Worm (Caenorhabditis elegans) whole organism, L1 larva: ENCODE data around the gene npr-20.
A peak's percentile ranks its signal among the peaks of the same experiment; 100 is the strongest.

Experiments used
- C04F5.9 ChIP-seq: sonication (generic microtip); optimal IDR thresholded peaks from 2 replicates; lab custom pipeline; 2016; ENCODE audit warnings: missing genetic modification characterization, missing compliant biosample characterization
- C16A3.4 ChIP-seq: fragments of 150-350 bp; optimal IDR thresholded peaks from 2 replicates; lab custom pipeline; 2014; ENCODE audit warnings: missing biosample characterization, missing genetic modification characterization
- F16B12.6 ChIP-seq: fragments of 150-350 bp; optimal IDR thresholded peaks from 2 replicates; lab custom pipeline; 2014; ENCODE audit warnings: missing biosample characterization, missing genetic modification characterization
- Y116A8C.19 ChIP-seq: sonication (generic microtip); optimal IDR thresholded peaks from 2 replicates; lab custom pipeline; 2016; ENCODE audit warnings: missing compliant biosample characterization, missing genetic modification characterization, borderline replicate concordance
- aha-1 ChIP-seq: fragments of 150-350 bp; optimal IDR thresholded peaks from 2 replicates; lab custom pipeline; 2014; ENCODE audit warnings: missing biosample characterization, missing genetic modification characterization
- aly-2 ChIP-seq: fragments of 150-350 bp; optimal IDR thresholded peaks from 2 replicates; lab custom pipeline; 2014; ENCODE audit warnings: missing biosample characterization, missing genetic modification characterization
- ama-1 ChIP-seq: fragments of 150-350 bp; optimal IDR thresholded peaks from 2 replicates; lab custom pipeline; 2014
- blmp-1 ChIP-seq: fragments of 150-350 bp; optimal IDR thresholded peaks from 2 replicates; lab custom pipeline; 2014; ENCODE audit warnings: missing biosample characterization, missing genetic modification characterization
- ceh-8 ChIP-seq: fragments of 200-800 bp; sonication (Bioruptor generic); optimal IDR thresholded peaks from 2 replicates; lab custom pipeline; 2018; ENCODE audit warnings: mild to moderate bottlenecking, missing genetic modification characterization, moderate library complexity, missing compliant biosample characterization
- ceh-90 ChIP-seq: sonication (generic microtip); optimal IDR thresholded peaks from 2 replicates; lab custom pipeline; 2016; ENCODE audit warnings: missing genetic modification characterization, missing compliant biosample characterization
- ces-1 ChIP-seq: fragments of 150-350 bp; optimal IDR thresholded peaks from 2 replicates; lab custom pipeline; 2014; ENCODE audit warnings: missing biosample characterization, missing genetic modification reagents, missing genetic modification characterization
- efl-1 ChIP-seq, 4 experiments: fragments of 150-350 bp; optimal IDR thresholded peaks in 3 of 4; peaks in 1 of 4; 1 replicate in 1 of 4; 2 replicates in 3 of 4; lab custom pipeline; 2014; ENCODE audit warnings: missing biosample characterization in 2 of 4, missing genetic modification characterization in 2 of 4, missing genetic modification reagents in 2 of 4
- efl-3 ChIP-seq: fragments of 200-800 bp; sonication (Bioruptor generic); optimal IDR thresholded peaks from 2 replicates; lab custom pipeline; 2018; ENCODE audit warnings: mild to moderate bottlenecking, missing genetic modification characterization, missing compliant biosample characterization
- elt-2 ChIP-seq: sonication (generic microtip); optimal IDR thresholded peaks from 2 replicates; lab custom pipeline; 2016; ENCODE audit warnings: missing genetic modification characterization, mild to moderate bottlenecking, inconsistent platforms, missing compliant biosample characterization, missing genetic modification reagents
- elt-3 ChIP-seq, 6 experiments: fragments of 150-350 bp in 1 of 6; sonication (generic microtip); optimal IDR thresholded peaks; 2 replicates each; lab custom pipeline; 2017 to 2018; ENCODE audit warnings: missing biosample characterization in 6 of 6, missing genetic modification characterization in 6 of 6, inconsistent platforms in 1 of 6
- ets-5 ChIP-seq: fragments of 200-800 bp; sonication (Bioruptor generic); IDR thresholded peaks from 2 replicates; pipeline ENCODE4 v1.3.6; 2022; ENCODE audit warnings: missing genetic modification characterization, missing compliant biosample characterization
- fkh-10 ChIP-seq: sonication (generic microtip); optimal IDR thresholded peaks from 2 replicates; lab custom pipeline; 2017; ENCODE audit warnings: missing biosample characterization, missing genetic modification reagents, missing genetic modification characterization
- fkh-4 ChIP-seq: sonication (generic microtip); optimal IDR thresholded peaks from 2 replicates; lab custom pipeline; 2016; ENCODE audit warnings: missing compliant biosample characterization, missing genetic modification characterization, borderline replicate concordance
- grh-1 ChIP-seq: fragments of 200-800 bp; sonication (Bioruptor generic); IDR thresholded peaks from 2 replicates; pipeline ENCODE4 v1.3.6; 2022; ENCODE audit warnings: missing genetic modification reagents, missing genetic modification characterization, missing compliant biosample characterization
- hlh-4 ChIP-seq: sonication (generic microtip); optimal IDR thresholded peaks from 2 replicates; lab custom pipeline; 2016; ENCODE audit warnings: mild to moderate bottlenecking, missing genetic modification characterization, missing compliant biosample characterization
- isw-1 ChIP-seq: fragments of 200-800 bp; sonication (Bioruptor generic); IDR thresholded peaks from 2 replicates; pipeline ENCODE4 v1.3.6; 2022; ENCODE audit warnings: missing genetic modification characterization, missing compliant biosample characterization
- jun-1 ChIP-seq: fragments of 150-350 bp; optimal IDR thresholded peaks from 2 replicates; lab custom pipeline; 2014; ENCODE audit warnings: missing biosample characterization, missing genetic modification reagents, missing genetic modification characterization
- lin-13 ChIP-seq: fragments of 150-350 bp; optimal IDR thresholded peaks from 2 replicates; lab custom pipeline; 2014; ENCODE audit warnings: missing biosample characterization, missing genetic modification reagents, missing genetic modification characterization
- lin-14 ChIP-seq: fragments of 200-800 bp; sonication (Bioruptor generic); optimal IDR thresholded peaks from 2 replicates; lab custom pipeline; 2018; ENCODE audit warnings: mild to moderate bottlenecking, missing genetic modification characterization, moderate library complexity, missing compliant biosample characterization
- lin-35 ChIP-seq, 2 experiments: fragments of 150-350 bp; optimal IDR thresholded peaks; 2 replicates each; lab custom pipeline; 2014; ENCODE audit warnings: missing biosample characterization in 2 of 2, missing genetic modification characterization in 2 of 2, missing genetic modification reagents in 2 of 2
- lin-39 ChIP-seq: fragments of 150-350 bp; optimal IDR thresholded peaks from 2 replicates; lab custom pipeline; 2014; ENCODE audit warnings: missing biosample characterization, missing genetic modification reagents, missing genetic modification characterization
- lir-3 ChIP-seq: sonication (generic microtip); optimal IDR thresholded peaks from 2 replicates; lab custom pipeline; 2016; ENCODE audit warnings: mild to moderate bottlenecking, missing genetic modification characterization, moderate library complexity, missing compliant biosample characterization; ENCODE audit not compliant: poor library complexity
- lsy-2 ChIP-seq, 2 experiments: fragments of 150-350 bp; optimal IDR thresholded peaks; 2 replicates each; lab custom pipeline; 2014; ENCODE audit warnings: missing biosample characterization in 2 of 2, missing genetic modification characterization in 2 of 2
- mdl-1 ChIP-seq, 2 experiments: fragments of 150-350 bp; optimal IDR thresholded peaks; 2 replicates each; lab custom pipeline; 2014 to 2017; ENCODE audit warnings: missing biosample characterization in 2 of 2, missing genetic modification characterization in 2 of 2, inconsistent platforms in 1 of 2
- nhr-11 ChIP-seq: fragments of 150-350 bp; optimal IDR thresholded peaks from 2 replicates; lab custom pipeline; 2014; ENCODE audit warnings: missing biosample characterization, missing genetic modification characterization
- nhr-12 ChIP-seq: sonication (generic microtip); optimal IDR thresholded peaks from 2 replicates; lab custom pipeline; 2017; ENCODE audit warnings: missing biosample characterization, missing genetic modification characterization
- nhr-19 ChIP-seq: fragments of 200-800 bp; sonication (Bioruptor generic); conservative IDR thresholded peaks from 2 replicates; pipeline ENCODE4 v1.3.6; 2022; ENCODE audit warnings: missing genetic modification characterization, missing compliant biosample characterization
- nhr-20 ChIP-seq: sonication (generic microtip); optimal IDR thresholded peaks from 2 replicates; lab custom pipeline; 2016; ENCODE audit warnings: mild to moderate bottlenecking, missing genetic modification characterization, missing compliant biosample characterization
- nhr-237 ChIP-seq: fragments of 150-350 bp; optimal IDR thresholded peaks from 2 replicates; lab custom pipeline; 2014; ENCODE audit warnings: missing biosample characterization, missing genetic modification characterization
- nhr-47 ChIP-seq: sonication (generic microtip); optimal IDR thresholded peaks from 2 replicates; lab custom pipeline; 2016; ENCODE audit warnings: mild to moderate bottlenecking, missing genetic modification characterization, moderate library complexity, missing compliant biosample characterization
- nhr-71 ChIP-seq: sonication (generic microtip); optimal IDR thresholded peaks from 2 replicates; lab custom pipeline; 2016; ENCODE audit warnings: mild to moderate bottlenecking, missing genetic modification characterization, moderate library complexity, missing compliant biosample characterization
- nhr-77 ChIP-seq: fragments of 150-350 bp; optimal IDR thresholded peaks from 2 replicates; lab custom pipeline; 2014; ENCODE audit warnings: missing biosample characterization, missing genetic modification characterization
- nhr-84 ChIP-seq: sonication (generic microtip); optimal IDR thresholded peaks from 2 replicates; lab custom pipeline; 2017; ENCODE audit warnings: missing biosample characterization, missing genetic modification characterization
- nhr-85 ChIP-seq: sonication (generic microtip); peaks from one replicate; lab custom pipeline; 2016; ENCODE audit warnings: missing genetic modification characterization, inconsistent platforms, missing compliant biosample characterization
- nhr-90 ChIP-seq: sonication (generic microtip); optimal IDR thresholded peaks from 2 replicates; lab custom pipeline; 2016; ENCODE audit warnings: mild to moderate bottlenecking, missing genetic modification characterization, missing compliant biosample characterization; ENCODE audit not compliant: poor library complexity
- pag-3 ChIP-seq: sonication (generic microtip); optimal IDR thresholded peaks from 2 replicates; lab custom pipeline; 2017; ENCODE audit warnings: missing genetic modification characterization, mild to moderate bottlenecking, missing compliant biosample characterization, antibody characterized with exemption, borderline replicate concordance; ENCODE audit not compliant: insufficient read depth
- pax-3 ChIP-seq: fragments of 200-800 bp; sonication (Bioruptor generic); optimal IDR thresholded peaks from 2 replicates; lab custom pipeline; 2018; ENCODE audit warnings: mild to moderate bottlenecking, missing genetic modification characterization, moderate library complexity, missing compliant biosample characterization
- skn-1 ChIP-seq: fragments of 150-350 bp; optimal IDR thresholded peaks from 2 replicates; lab custom pipeline; 2014; ENCODE audit warnings: missing biosample characterization, missing genetic modification characterization
- snu-23 ChIP-seq: sonication (generic microtip); optimal IDR thresholded peaks from 2 replicates; lab custom pipeline; 2016; ENCODE audit warnings: missing genetic modification characterization, missing compliant biosample characterization
- sup-37 ChIP-seq: fragments of 200-800 bp; sonication (Bioruptor generic); optimal IDR thresholded peaks from 2 replicates; lab custom pipeline; 2018; ENCODE audit warnings: mild to moderate bottlenecking, missing genetic modification characterization, missing compliant biosample characterization
- tbx-2 ChIP-seq: sonication (generic microtip); optimal IDR thresholded peaks from 2 replicates; lab custom pipeline; 2016; ENCODE audit warnings: missing genetic modification characterization, missing compliant biosample characterization
- unc-130 ChIP-seq: fragments of 150-350 bp; optimal IDR thresholded peaks from 2 replicates; lab custom pipeline; 2017; ENCODE audit warnings: missing biosample characterization, missing genetic modification characterization, inconsistent platforms
- unc-30 ChIP-seq: sonication (generic microtip); optimal IDR thresholded peaks from 2 replicates; lab custom pipeline; 2017; ENCODE audit warnings: missing biosample characterization, missing genetic modification characterization
- unc-62 ChIP-seq: fragments of 150-350 bp; optimal IDR thresholded peaks from 2 replicates; lab custom pipeline; 2014; ENCODE audit warnings: missing biosample characterization, missing genetic modification reagents, missing genetic modification characterization
- unc-98 ChIP-seq: fragments of 200-800 bp; sonication (Bioruptor generic); IDR thresholded peaks from 2 replicates; pipeline ENCODE4 v1.3.6; 2022; ENCODE audit warnings: missing genetic modification characterization, missing compliant biosample characterization
- vab-15 ChIP-seq: sonication (generic microtip); optimal IDR thresholded peaks from 2 replicates; lab custom pipeline; 2017; ENCODE audit warnings: missing genotype, mild to moderate bottlenecking, missing genetic modification characterization, missing compliant biosample characterization
- ztf-11 ChIP-seq, 2 experiments: sonication (generic microtip); optimal IDR thresholded peaks; 2 replicates each; lab custom pipeline; 2016 to 2017; ENCODE audit warnings: missing genetic modification characterization in 2 of 2, missing biosample characterization in 1 of 2, missing compliant biosample characterization in 1 of 2
- ztf-4 ChIP-seq: fragments of 150-350 bp; optimal IDR thresholded peaks from 2 replicates; lab custom pipeline; 2014; ENCODE audit warnings: missing biosample characterization, missing genetic modification characterization

npr-20 gene

DNA sequence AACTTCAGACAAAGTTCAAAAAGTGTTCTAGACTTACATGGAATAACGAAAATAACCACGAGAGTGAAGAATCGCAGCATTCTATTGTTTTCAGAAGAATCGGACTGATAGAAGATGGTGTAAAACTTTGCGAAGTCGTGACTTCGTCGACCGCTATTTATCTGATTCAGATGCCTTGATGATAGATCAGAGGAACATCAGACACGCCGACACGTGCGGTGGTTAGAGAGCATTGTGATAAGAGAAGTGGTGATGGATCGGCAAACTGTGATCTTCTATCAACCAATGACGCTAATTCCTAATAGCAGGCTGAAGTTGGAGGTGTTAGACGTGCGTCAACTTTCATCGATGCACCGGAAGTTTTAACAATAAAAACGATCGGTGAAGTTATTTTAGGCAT, 46.7 kb downstream of the npr-20 start:
- no peak for TF ChIP-seq ces-1
- TF ChIP-seq unc-98 (GFP tag; lab: Robert Waterston, UW) = no peak
- no peak for TF ChIP-seq hlh-4 (tag; lab: Kevin White, UChicago)
- TF ChIP-seq aha-1 (tag; lab: Kevin White, UChicago) = no peak
- no peak for TF ChIP-seq ceh-90 (tag; lab: Kevin White, UChicago)
- TF ChIP-seq ets-5 (GFP tag; lab: Robert Waterston, UW) = no peak
- TF ChIP-seq aly-2 (tag; lab: Kevin White, UChicago) = no peak
- TF ChIP-seq nhr-71 (tag; lab: Kevin White, UChicago) = peak; percentile 75
- TF ChIP-seq ceh-8 = no peak
- TF ChIP-seq grh-1 (GFP tag; lab: Robert Waterston, UW) = 0 out of 2 replicates have a peak, but pooled peaks have one; percentile 8
- no peak for TF ChIP-seq nhr-11 (tag; lab: Kevin White, UChicago)
- peak in 1 of 2 experiments; percentile 47 for TF ChIP-seq lin-35 (GFP tag; optimal IDR thresholded peaks at IDR 0.05; lab: Kevin White, UChicago)
- peak in 5 of 6 experiments; percentile 57 to 95 (median 80) for TF ChIP-seq elt-3 (tag; optimal IDR thresholded peaks at IDR 0.05; lab: Kevin White, UChicago)
- TF ChIP-seq mdl-1 (tag; optimal IDR thresholded peaks at IDR 0.05; lab: Kevin White, UChicago) = peak in 1 of 2 experiments; percentile 71
- peak; percentile 72 for TF ChIP-seq nhr-19 (GFP tag; lab: Robert Waterston, UW)
- TF ChIP-seq vab-15 (tag; lab: Kevin White, UChicago) = no peak
- TF ChIP-seq pax-3 (tag; lab: Kevin White, UChicago) = no peak
- TF ChIP-seq unc-30 = no peak
- peak; percentile 96 for TF ChIP-seq nhr-85
- peak; percentile 69 for TF ChIP-seq nhr-90 (tag; lab: Kevin White, UChicago)
- TF ChIP-seq F16B12.6 (tag; lab: Kevin White, UChicago) = no peak
- TF ChIP-seq lsy-2 (tag; optimal IDR thresholded peaks at IDR 0.05; lab: Kevin White, UChicago) = peak in 1 of 2 experiments; percentile 29
- no peak for TF ChIP-seq unc-62 (GFP tag; lab: Kevin White, UChicago)
- TF ChIP-seq Y116A8C.19 = no peak
- TF ChIP-seq lir-3 = no peak
- TF ChIP-seq ztf-4 (tag; lab: Kevin White, UChicago) = no peak
- TF ChIP-seq fkh-10 (GFP tag; lab: Kevin White, UChicago) = no peak
- TF ChIP-seq nhr-47 (tag; lab: Kevin White, UChicago) = peak; percentile 30
- no peak for TF ChIP-seq nhr-77
- no peak for TF ChIP-seq isw-1 (GFP tag; lab: Robert Waterston, UW)
- no peak for TF ChIP-seq ama-1 (lab: Kevin White, UChicago)
- no peak for TF ChIP-seq pag-3
- TF ChIP-seq efl-1 (optimal IDR thresholded peaks at IDR 0.05; lab: Kevin White, UChicago) = no peak
- peak in 1 of 2 experiments; percentile 91 for TF ChIP-seq efl-1 (GFP tag; optimal IDR thresholded peaks at IDR 0.05 in 1 of 2; lab: Kevin White, UChicago)
- peak; percentile 44 for TF ChIP-seq snu-23 (GFP tag; lab: Kevin White, UChicago)
- TF ChIP-seq nhr-20 (tag; lab: Kevin White, UChicago) = peak; percentile 71
- no peak for TF ChIP-seq C16A3.4 (tag; lab: Kevin White, UChicago)
- TF ChIP-seq lin-14 = peak; percentile 75
- no peak for TF ChIP-seq skn-1 (tag; lab: Kevin White, UChicago)
- TF ChIP-seq jun-1 (tag; lab: Kevin White, UChicago) = no peak
- no peak for TF ChIP-seq nhr-12
- TF ChIP-seq nhr-84 = no peak
- no peak for TF ChIP-seq ztf-11 (tag; optimal IDR thresholded peaks at IDR 0.05; lab: Kevin White, UChicago)
- peak; percentile 43 for TF ChIP-seq blmp-1 (tag; lab: Kevin White, UChicago)
- TF ChIP-seq fkh-4 (tag; lab: Kevin White, UChicago) = no peak
- TF ChIP-seq sup-37 = no peak
- TF ChIP-seq unc-130 (tag; lab: Kevin White, UChicago) = peak; percentile 30
- TF ChIP-seq efl-3 = no peak
- no peak for TF ChIP-seq elt-2 (tag; lab: Kevin White, UChicago)
- TF ChIP-seq lin-13 (GFP tag; lab: Kevin White, UChicago) = no peak
- TF ChIP-seq lin-39 (tag; lab: Kevin White, UChicago) = no peak
- peak; percentile 51 for TF ChIP-seq tbx-2 (tag; lab: Kevin White, UChicago)
- TF ChIP-seq nhr-237 (tag; lab: Kevin White, UChicago) = no peak
- no peak for TF ChIP-seq C04F5.9 (tag; lab: Kevin White, UChicago)
